Worm (Caenorhabditis elegans): Measurements from ENCODE around the gene T14G8.6.

T14G8.6 gene

ce11 chrX:12813539-12813938 is 49.1 kb downstream of the T14G8.6 start, which contains the start of gene gei-3:
Gene gei-3, minus strand, starts transcription at chrX:12813639.
- TF ChIP-seq duxl-1 (tag; optimal IDR thresholded peaks at IDR 0.05; ENCODE audit: poor library complexity) = no peak
- TF ChIP-seq pqm-1 (tag; optimal IDR thresholded peaks at IDR 0.05) = no peak
- no peak for TF ChIP-seq ztf-11 (tag; optimal IDR thresholded peaks at IDR 0.05)
